Worm (Caenorhabditis elegans) whole organism, L4 larva: ENCODE results near the gene F43H9.4.

Experiments used
- F10B5.3 ChIP-seq: sonication (generic microtip); optimal IDR thresholded peaks from 2 replicates; lab custom pipeline; 2016; ENCODE audit warnings: mild to moderate bottlenecking, missing genetic modification characterization, missing compliant biosample characterization
- F37D6.2 ChIP-seq: sonication (generic microtip); optimal IDR thresholded peaks from 2 replicates; lab custom pipeline; 2016; ENCODE audit warnings: mild to moderate bottlenecking, missing genetic modification characterization, missing compliant biosample characterization
- F49E8.2 ChIP-seq: sonication (generic microtip); optimal IDR thresholded peaks from 2 replicates; lab custom pipeline; 2016; ENCODE audit warnings: missing compliant biosample characterization, mild to moderate bottlenecking, missing genetic modification characterization, borderline replicate concordance
- T20F7.1 ChIP-seq: fragments of 200-800 bp; sonication (Bioruptor generic); optimal IDR thresholded peaks from 2 replicates; lab custom pipeline; 2018; ENCODE audit warnings: mild to moderate bottlenecking, missing genetic modification characterization, missing compliant biosample characterization
- T26A8.4 ChIP-seq: fragments of 200-800 bp; sonication (Bioruptor generic); IDR thresholded peaks from 2 replicates; pipeline ENCODE4 v1.3.6; 2022; ENCODE audit warnings: missing genetic modification characterization, missing compliant biosample characterization
- Y105C5A.15 ChIP-seq: fragments of 200-800 bp; sonication (Bioruptor generic); IDR thresholded peaks from 2 replicates; pipeline ENCODE4 v1.3.6; 2022; ENCODE audit warnings: missing genetic modification characterization, missing compliant biosample characterization
- Y48G9A.11 ChIP-seq: fragments of 200-800 bp; sonication (Bioruptor generic); IDR thresholded peaks from 2 replicates; pipeline ENCODE4 v1.3.6; 2022; ENCODE audit warnings: missing genetic modification reagents, missing genetic modification characterization, missing compliant biosample characterization
- ZK337.2 ChIP-seq: fragments of 200-800 bp; sonication (Bioruptor generic); IDR thresholded peaks from 2 replicates; pipeline ENCODE4 v1.3.6; 2022; ENCODE audit warnings: missing genetic modification reagents, missing genetic modification characterization, missing compliant biosample characterization
- ama-1 ChIP-seq: fragments of 150-350 bp; optimal IDR thresholded peaks from 2 replicates; lab custom pipeline; 2014; ENCODE audit warnings: inconsistent platforms, mixed read lengths
- ceh-20 ChIP-seq: fragments of 200-800 bp; sonication (Bioruptor generic); IDR thresholded peaks from 2 replicates; pipeline ENCODE4 v1.3.6; 2022; ENCODE audit warnings: missing genetic modification reagents, missing genetic modification characterization, missing compliant biosample characterization
- ceh-28 ChIP-seq: fragments of 150-350 bp; optimal IDR thresholded peaks from 2 replicates; lab custom pipeline; 2014; ENCODE audit warnings: missing biosample characterization, missing genetic modification reagents, missing genetic modification characterization
- ceh-44 ChIP-seq: fragments of 200-800 bp; sonication (Bioruptor generic); IDR thresholded peaks from 2 replicates; pipeline ENCODE4 v1.3.6; 2022; ENCODE audit warnings: missing genetic modification reagents, missing genetic modification characterization, missing compliant biosample characterization
- daf-8 ChIP-seq: fragments of 200-800 bp; sonication (Bioruptor generic); IDR thresholded peaks from 2 replicates; pipeline ENCODE4 v1.3.6; 2022; ENCODE audit warnings: missing genetic modification characterization, missing compliant biosample characterization
- dmd-6 ChIP-seq: fragments of 200-800 bp; sonication (Bioruptor generic); IDR thresholded peaks from 2 replicates; pipeline ENCODE4 v1.3.6; 2022; ENCODE audit warnings: missing genetic modification reagents, missing genetic modification characterization, missing compliant biosample characterization
- dmd-9 ChIP-seq: fragments of 200-800 bp; sonication (Bioruptor generic); IDR thresholded peaks from 2 replicates; pipeline ENCODE4 v1.3.6; 2022; ENCODE audit warnings: missing genetic modification reagents, missing genetic modification characterization, missing compliant biosample characterization
- dpl-1 ChIP-seq: fragments of 150-350 bp; optimal IDR thresholded peaks from 2 replicates; lab custom pipeline; 2014; ENCODE audit warnings: missing biosample characterization, missing genetic modification reagents, missing genetic modification characterization
- egl-27 ChIP-seq: sonication (generic microtip); optimal IDR thresholded peaks from 3 replicates; lab custom pipeline; 2017; ENCODE audit warnings: missing biosample characterization, missing genetic modification reagents, missing genetic modification characterization
- egl-43 ChIP-seq: fragments of 200-800 bp; sonication (Bioruptor generic); IDR thresholded peaks from 2 replicates; pipeline ENCODE4 v1.3.6; 2022; ENCODE audit warnings: missing genetic modification reagents, missing genetic modification characterization, missing compliant biosample characterization
- fkh-10 ChIP-seq: fragments of 150-350 bp; optimal IDR thresholded peaks from 2 replicates; lab custom pipeline; 2014; ENCODE audit warnings: missing biosample characterization, missing genetic modification reagents, missing genetic modification characterization
- fos-1 ChIP-seq: fragments of 150-350 bp; optimal IDR thresholded peaks from 2 replicates; lab custom pipeline; 2014; ENCODE audit warnings: missing biosample characterization, missing genetic modification characterization
- hif-1 ChIP-seq, 2 experiments: sonication (generic microtip); optimal IDR thresholded peaks; 2 replicates each; lab custom pipeline; 2016 to 2017; ENCODE audit warnings: missing compliant biosample characterization in 2 of 2, missing genetic modification characterization in 2 of 2, missing genetic modification reagents in 2 of 2, missing genotype in 2 of 2, mild to moderate bottlenecking in 1 of 2
- hlh-11 ChIP-seq: fragments of 200-800 bp; sonication (Bioruptor generic); optimal IDR thresholded peaks from 2 replicates; lab custom pipeline; 2018; ENCODE audit warnings: mild to moderate bottlenecking, missing genetic modification characterization, missing compliant biosample characterization
- hlh-30 ChIP-seq: sonication (generic microtip); optimal IDR thresholded peaks from 2 replicates; lab custom pipeline; 2017; ENCODE audit warnings: antibody characterized with exemption, mild to moderate bottlenecking, missing genetic modification characterization, missing compliant biosample characterization; ENCODE audit not compliant: insufficient read depth
- hmg-1.1 ChIP-seq: fragments of 200-800 bp; sonication (Bioruptor generic); IDR thresholded peaks from 2 replicates; pipeline ENCODE4 v1.3.6; 2022; ENCODE audit warnings: missing genetic modification reagents, missing genetic modification characterization, missing compliant biosample characterization
- jun-1 ChIP-seq: fragments of 150-350 bp; optimal IDR thresholded peaks from 2 replicates; lab custom pipeline; 2014; ENCODE audit warnings: missing biosample characterization, missing genetic modification reagents, missing genetic modification characterization
- lim-7 ChIP-seq: fragments of 200-800 bp; sonication (Bioruptor generic); IDR thresholded peaks from 2 replicates; pipeline ENCODE4 v1.3.6; 2022; ENCODE audit warnings: missing genetic modification characterization, missing compliant biosample characterization
- lin-1 ChIP-seq: fragments of 200-800 bp; sonication (Bioruptor generic); IDR thresholded peaks from 2 replicates; pipeline ENCODE4 v1.3.6; 2022; ENCODE audit warnings: missing genetic modification reagents, missing genetic modification characterization, missing compliant biosample characterization
- lin-13 ChIP-seq: fragments of 150-350 bp; optimal IDR thresholded peaks from 2 replicates; lab custom pipeline; 2014; ENCODE audit warnings: missing biosample characterization, missing genetic modification reagents, missing genetic modification characterization
- lin-15B ChIP-seq: fragments of 150-350 bp; sonication (generic microtip); optimal IDR thresholded peaks from 3 replicates; lab custom pipeline; 2014; ENCODE audit warnings: missing biosample characterization, missing genetic modification characterization
- lin-39 ChIP-seq: fragments of 150-350 bp; optimal IDR thresholded peaks from 2 replicates; lab custom pipeline; 2014; ENCODE audit warnings: missing biosample characterization, missing genetic modification reagents, missing genetic modification characterization
- lsy-2 ChIP-seq, 2 experiments: fragments of 150-350 bp in 1 of 2; sonication (generic microtip) in 1 of 2; optimal IDR thresholded peaks; 2 replicates each; lab custom pipeline; 2014 to 2017; ENCODE audit warnings: missing biosample characterization in 2 of 2, missing genetic modification characterization in 2 of 2
- madf-9 ChIP-seq: fragments of 200-800 bp; sonication (Bioruptor generic); conservative IDR thresholded peaks from 2 replicates; pipeline ENCODE4 v1.3.6; 2022; ENCODE audit warnings: missing genetic modification reagents, missing genetic modification characterization, missing compliant biosample characterization
- mdl-1 ChIP-seq, 2 experiments: fragments of 150-350 bp in 1 of 2; sonication (generic microtip) in 1 of 2; optimal IDR thresholded peaks; 2 replicates each; lab custom pipeline; 2014 to 2017; ENCODE audit warnings: missing biosample characterization in 2 of 2, missing genetic modification characterization in 2 of 2
- mep-1 ChIP-seq: fragments of 150-350 bp; sonication (generic microtip); optimal IDR thresholded peaks from 3 replicates; lab custom pipeline; 2014; ENCODE audit warnings: missing biosample characterization, missing genetic modification characterization
- nhr-10 ChIP-seq: fragments of 150-350 bp; optimal IDR thresholded peaks from 2 replicates; lab custom pipeline; 2014; ENCODE audit warnings: missing biosample characterization, missing genetic modification characterization
- nhr-111 ChIP-seq: fragments of 200-800 bp; sonication (Bioruptor generic); optimal IDR thresholded peaks from 2 replicates; lab custom pipeline; 2018; ENCODE audit warnings: mild to moderate bottlenecking, missing genetic modification characterization, missing compliant biosample characterization
- nhr-237 ChIP-seq: sonication (generic microtip); optimal IDR thresholded peaks from 2 replicates; lab custom pipeline; 2017; ENCODE audit warnings: missing biosample characterization, missing genetic modification characterization
- nhr-25 ChIP-seq: sonication (generic microtip); optimal IDR thresholded peaks from 2 replicates; lab custom pipeline; 2017; ENCODE audit warnings: missing genetic modification characterization, mild to moderate bottlenecking, missing compliant biosample characterization, antibody characterized with exemption, moderate library complexity, borderline replicate concordance; ENCODE audit not compliant: insufficient read depth
- nhr-76 ChIP-seq: fragments of 150-350 bp; optimal IDR thresholded peaks from 2 replicates; lab custom pipeline; 2014; ENCODE audit warnings: missing biosample characterization, missing genetic modification characterization
- nhr-77 ChIP-seq: fragments of 150-350 bp; optimal IDR thresholded peaks from 2 replicates; lab custom pipeline; 2014; ENCODE audit warnings: missing biosample characterization, missing genetic modification characterization
- php-3 ChIP-seq: fragments of 200-800 bp; sonication (Bioruptor generic); IDR thresholded peaks from 2 replicates; pipeline ENCODE4 v1.3.6; 2022; ENCODE audit warnings: missing genetic modification reagents, missing genetic modification characterization, missing compliant biosample characterization
- pqm-1 ChIP-seq: sonication (generic microtip); optimal IDR thresholded peaks from 2 replicates; lab custom pipeline; 2017; ENCODE audit warnings: missing biosample characterization, missing genetic modification characterization
- set-16 ChIP-seq: fragments of 200-800 bp; sonication (Bioruptor generic); IDR thresholded peaks from 2 replicates; pipeline ENCODE4 v1.3.6; 2022; ENCODE audit warnings: missing genetic modification reagents, missing genetic modification characterization, missing compliant biosample characterization
- snpc-4 ChIP-seq: fragments of 150-350 bp; optimal IDR thresholded peaks from 2 replicates; lab custom pipeline; 2014; ENCODE audit warnings: missing biosample characterization, missing genetic modification characterization
- spr-1 ChIP-seq: sonication (generic microtip); optimal IDR thresholded peaks from 2 replicates; lab custom pipeline; 2016; ENCODE audit warnings: mild to moderate bottlenecking, missing genetic modification characterization, missing compliant biosample characterization
- spr-3 ChIP-seq: fragments of 200-800 bp; sonication (Bioruptor generic); optimal IDR thresholded peaks from 2 replicates; lab custom pipeline; 2018; ENCODE audit warnings: mild to moderate bottlenecking, missing genetic modification characterization, missing compliant biosample characterization
- tra-1 ChIP-seq: fragments of 200-800 bp; sonication (Bioruptor generic); IDR thresholded peaks from 2 replicates; pipeline ENCODE4 v1.3.6; 2022; ENCODE audit warnings: missing genetic modification reagents, missing genetic modification characterization, missing compliant biosample characterization
- zfp-2 ChIP-seq: sonication (generic microtip); optimal IDR thresholded peaks from 2 replicates; lab custom pipeline; 2016; ENCODE audit warnings: mild to moderate bottlenecking, missing genetic modification characterization, missing compliant biosample characterization
- zfp-3 ChIP-seq: fragments of 200-800 bp; sonication (Bioruptor generic); conservative IDR thresholded peaks from 2 replicates; pipeline ENCODE4 v1.3.6; 2022; ENCODE audit warnings: missing genetic modification reagents, missing genetic modification characterization, missing compliant biosample characterization
- ztf-11 ChIP-seq: fragments of 150-350 bp; optimal IDR thresholded peaks from 2 replicates; lab custom pipeline; 2014; ENCODE audit warnings: missing biosample characterization, missing genetic modification characterization
- ztf-7 ChIP-seq: fragments of 150-350 bp; optimal IDR thresholded peaks from 2 replicates; lab custom pipeline; 2014; ENCODE audit warnings: missing biosample characterization, missing genetic modification characterization

Gene F43H9.4

ce11 chrV:8000929-8001513 lies 25.5 kb upstream of the F43H9.4 start, which contains the start of gene Y97E10AR.1:
Gene Y97E10AR.1, plus strand, starts transcription at chrV:8001463.
- TF ChIP-seq ceh-28 (tag; lab: Kevin White, UChicago), result no peak
- TF ChIP-seq zfp-3 (GFP tag; lab: Robert Waterston, UW), result no peak
- TF ChIP-seq ama-1, result no peak
- TF ChIP-seq ceh-20 (GFP tag; lab: Robert Waterston, UW), result no peak
- peak; percentile 34 for TF ChIP-seq F37D6.2 (tag; lab: Kevin White, UChicago)
- TF ChIP-seq jun-1 (tag; lab: Kevin White, UChicago), result peak; percentile 46
- peak in 1 of 2 experiments; percentile 86 for TF ChIP-seq mdl-1 (tag; optimal IDR thresholded peaks at IDR 0.05; lab: Kevin White, UChicago)
- no peak for TF ChIP-seq zfp-2 (tag; lab: Kevin White, UChicago)
- peak; percentile 85 for TF ChIP-seq hmg-1.1
- no peak for TF ChIP-seq spr-1
- TF ChIP-seq T20F7.1 (GFP tag; lab: Kevin White, UChicago), result peak; percentile 74
- no peak for TF ChIP-seq ztf-11 (tag; lab: Kevin White, UChicago)
- no peak for TF ChIP-seq F10B5.3 (tag; lab: Kevin White, UChicago)
- no peak for TF ChIP-seq ZK337.2 (GFP tag; lab: Robert Waterston, UW)
- peak; percentile 76 for TF ChIP-seq nhr-77 (tag; lab: Kevin White, UChicago)
- no peak for TF ChIP-seq ztf-7 (tag; lab: Kevin White, UChicago)
- no peak for TF ChIP-seq egl-27 (tag; lab: Kevin White, UChicago)
- peak; percentile 95 for TF ChIP-seq hlh-30 (tag; lab: Kevin White, UChicago)
- TF ChIP-seq lsy-2 (tag; optimal IDR thresholded peaks at IDR 0.05; lab: Kevin White, UChicago), result peak; percentile 29 to 79
- TF ChIP-seq dmd-6 (GFP tag; lab: Robert Waterston, UW), result peak; percentile 94
- no peak for TF ChIP-seq nhr-111 (GFP tag; lab: Kevin White, UChicago)
- no peak for TF ChIP-seq nhr-25 (tag; lab: Kevin White, UChicago)
- peak; percentile 39 for TF ChIP-seq fkh-10 (GFP tag; lab: Kevin White, UChicago)
- no peak for TF ChIP-seq nhr-237 (tag; lab: Kevin White, UChicago)
- TF ChIP-seq egl-43 (GFP tag; lab: Robert Waterston, UW), result no peak
- no peak for TF ChIP-seq nhr-10 (tag; lab: Kevin White, UChicago)
- no peak for TF ChIP-seq lin-13 (GFP tag; lab: Kevin White, UChicago)
- TF ChIP-seq ceh-44 (GFP tag; lab: Robert Waterston, UW), result no peak
- peak; percentile 40; the same call in 1 of the 2 replicates for TF ChIP-seq madf-9 (GFP tag; lab: Robert Waterston, UW)
- TF ChIP-seq lim-7 (GFP tag; lab: Robert Waterston, UW), result no peak
- no peak for TF ChIP-seq lin-39 (tag; lab: Kevin White, UChicago)
- TF ChIP-seq hlh-11, result peak; percentile 97
- no peak for TF ChIP-seq daf-8 (GFP tag; lab: Robert Waterston, UW)
- peak; percentile 84 for TF ChIP-seq mep-1 (tag; lab: Kevin White, UChicago)
- no peak for TF ChIP-seq set-16 (GFP tag; lab: Robert Waterston, UW)
- no peak for TF ChIP-seq snpc-4
- no peak for TF ChIP-seq nhr-76 (tag; lab: Kevin White, UChicago)
- TF ChIP-seq T26A8.4 (GFP tag; lab: Robert Waterston, UW), result 0 out of 2 replicates have a peak, but pooled peaks have one; percentile 39
- peak; percentile 63 for TF ChIP-seq pqm-1 (tag; lab: Kevin White, UChicago)
- peak; percentile 39 for TF ChIP-seq dpl-1 (GFP tag; lab: Kevin White, UChicago)
- 0 out of 2 replicates have a peak, but pooled peaks have one; percentile 28 for TF ChIP-seq tra-1 (GFP tag; lab: Robert Waterston, UW)
- no peak for TF ChIP-seq php-3 (GFP tag; lab: Robert Waterston, UW)
- no peak for TF ChIP-seq Y105C5A.15
- no peak for TF ChIP-seq fos-1 (tag; lab: Kevin White, UChicago)
- no peak for TF ChIP-seq lin-15B (tag; lab: Kevin White, UChicago)
- TF ChIP-seq dmd-9 (GFP tag; lab: Robert Waterston, UW), result no peak
- no peak for TF ChIP-seq lin-1 (GFP tag; lab: Robert Waterston, UW)
- TF ChIP-seq spr-3 (GFP tag; lab: Kevin White, UChicago), result no peak
- TF ChIP-seq hif-1 (tag; optimal IDR thresholded peaks at IDR 0.05; lab: Kevin White, UChicago), result peak in 1 of 2 experiments; percentile 78
- TF ChIP-seq Y48G9A.11 (GFP tag; lab: Robert Waterston, UW), result no peak
- TF ChIP-seq F49E8.2 (tag; lab: Kevin White, UChicago), result no peak
